4 fruit fly cellular contexts compared by ENCODE assay signal in the genomic region with DNA sequence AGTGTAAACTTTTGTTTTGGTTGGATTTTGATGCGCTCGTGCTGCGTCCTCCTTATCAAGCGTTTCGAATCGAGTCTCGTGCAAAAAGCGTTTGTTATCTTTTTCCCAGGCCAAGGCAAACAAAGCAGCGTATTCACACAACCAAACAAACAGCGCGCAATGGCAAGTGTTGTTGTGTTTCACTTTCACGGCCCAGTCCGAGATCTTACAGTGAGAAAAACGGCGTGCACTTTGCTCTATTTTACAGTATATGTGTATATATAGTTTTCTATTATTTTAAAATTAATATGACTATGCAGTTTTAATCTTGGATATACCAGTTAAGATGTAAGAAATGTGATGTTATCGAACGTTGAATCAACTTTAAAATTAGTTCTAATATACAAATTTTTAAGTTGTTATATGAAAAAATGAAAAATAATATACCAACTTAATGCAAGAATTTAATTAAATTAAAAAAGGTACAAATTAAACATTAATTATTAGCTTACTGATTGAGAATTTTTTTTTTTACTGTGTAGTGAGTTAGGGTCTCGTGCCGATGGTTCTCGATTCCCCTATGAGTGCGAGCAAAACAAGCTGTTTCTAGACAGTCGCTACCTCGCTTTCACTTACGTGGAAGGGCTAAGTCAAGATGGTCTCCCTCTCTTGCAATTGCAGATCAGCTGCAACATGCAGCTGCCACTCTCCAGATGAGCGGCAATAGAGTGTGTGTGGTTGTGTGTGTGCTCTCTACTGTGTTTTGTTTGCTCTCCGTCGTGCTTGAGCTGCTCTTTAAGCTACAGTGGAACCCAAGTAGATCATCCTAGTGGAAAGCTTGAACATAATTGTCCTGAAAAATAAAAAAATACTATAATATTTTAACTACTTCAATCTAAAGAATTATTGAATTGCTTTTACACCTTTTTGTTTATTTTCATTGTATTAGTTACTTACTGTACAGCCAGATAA.
TF ChIP-seq lines count a peak whose summit lies in the region.

No protein-coding gene starts in this region.

TF ChIP-seq in whole organism, embryonic, 481 proteins besides CTCF, POLR2A, EP300 and RAD21 (continued from another document and continues in another):
- TF ChIP-seq bcd (GFP tag; optimal IDR thresholded peaks at IDR 0.05; lab: Kevin White, UChicago) (peak; percentile 88), CG13775 (GFP tag; optimal IDR thresholded peaks at IDR 0.05; lab: Kevin White, UChicago) (peak; percentile 85), Mad (GFP tag; optimal IDR thresholded peaks at IDR 0.05; lab: Kevin White, UChicago) (no peak), CG7987 (GFP tag; optimal IDR thresholded peaks at IDR 0.05; lab: Kevin White, UChicago) (peak; percentile 34), CG34224 (GFP tag; IDR thresholded peaks at IDR 0.05; lab: Robert Waterston, UW; ENCODE audit: partially characterized antibody) (no peak), Antp (GFP tag; optimal IDR thresholded peaks at IDR 0.05; lab: Kevin White, UChicago) (no peak), CG2712 (tag; optimal IDR thresholded peaks at IDR 0.05; lab: Kevin White, UChicago) (peak; percentile 98), NK7.1 (GFP tag; optimal IDR thresholded peaks at IDR 0.05; lab: Kevin White, UChicago) (no peak), Jarid2 (GFP tag; optimal IDR thresholded peaks at IDR 0.05; lab: Kevin White, UChicago) (peak; percentile 67), Taf1 (GFP tag; IDR thresholded peaks at IDR 0.05; lab: Robert Waterston, UW) (no peak), usp (GFP tag; optimal IDR thresholded peaks at IDR 0.05; lab: Kevin White, UChicago) (no peak), slp2 (GFP tag; optimal IDR thresholded peaks at IDR 0.05; lab: Kevin White, UChicago) (no peak), CG2889 (GFP tag; IDR thresholded peaks at IDR 0.05; lab: Robert Waterston, UW) (peak; percentile 53; the same call in 1 of the 3 replicates), grau (tag; optimal IDR thresholded peaks at IDR 0.05; lab: Kevin White, UChicago) (peak; percentile 93), tll (GFP tag; optimal IDR thresholded peaks at IDR 0.05; lab: Kevin White, UChicago) (peak in 1 of 2 experiments; percentile 81), fd102C (GFP tag; optimal IDR thresholded peaks at IDR 0.05; lab: Kevin White, UChicago) (peak; percentile 29), CG10543 (GFP tag; optimal IDR thresholded peaks at IDR 0.05; lab: Kevin White, UChicago) (peak; percentile 72), CG11247 (GFP tag; IDR thresholded peaks at IDR 0.05; lab: Robert Waterston, UW) (peak; percentile 23), CG3726 (GFP tag; IDR thresholded peaks at IDR 0.05; lab: Robert Waterston, UW) (peak; percentile 52; the same call in 2 of the 3 replicates), Abd-B (GFP tag; optimal IDR thresholded peaks at IDR 0.05; lab: Kevin White, UChicago) (peak; percentile 92), Ptx1 (GFP tag; IDR thresholded peaks at IDR 0.05; lab: Robert Waterston, UW) (peak; percentile 89), nerfin-2 (GFP tag; IDR thresholded peaks at IDR 0.05; lab: Robert Waterston, UW; ENCODE audit: partially characterized antibody) (no peak), CG18476 (GFP tag; optimal IDR thresholded peaks at IDR 0.05; lab: Kevin White, UChicago) (peak; percentile 81), CG42726 (GFP tag; IDR thresholded peaks at IDR 0.05; lab: Robert Waterston, UW; ENCODE audit: partially characterized antibody) (no peak), lmd (GFP tag; IDR thresholded peaks at IDR 0.05; lab: Robert Waterston, UW) (peak; percentile 89), Trl (optimal IDR thresholded peaks at IDR 0.05; lab: Kevin White, UChicago) (peak in 1 of 2 experiments; percentile 74), Trl (GFP tag; optimal IDR thresholded peaks at IDR 0.05; lab: Kevin White, UChicago) (no peak), CG8924 (tag; optimal IDR thresholded peaks at IDR 0.05; lab: Kevin White, UChicago) (peak; percentile 94), Hr39 (optimal IDR thresholded peaks at IDR 0.05; lab: Kevin White, UChicago) (no peak)

TF ChIP-seq in whole organism, prepupa, 60 proteins besides CTCF, POLR2A, EP300 and RAD21 (continued from another document and continues in another):
- TF ChIP-seq fd59A (GFP tag; optimal IDR thresholded peaks at IDR 0.05; lab: Kevin White, UChicago) (peak; percentile 80), pdm3 (GFP tag; optimal IDR thresholded peaks at IDR 0.05; lab: Kevin White, UChicago) (peak; percentile 68), Gug (GFP tag; IDR thresholded peaks at IDR 0.05; lab: Robert Waterston, UW) (peak; percentile 74), eg (GFP tag; IDR thresholded peaks at IDR 0.05; lab: Robert Waterston, UW) (peak; percentile 75), dac (GFP tag; optimal IDR thresholded peaks at IDR 0.05; lab: Kevin White, UChicago) (peak; percentile 70), spab (GFP tag; optimal IDR thresholded peaks at IDR 0.05; lab: Kevin White, UChicago) (peak; percentile 92), Met (GFP tag; optimal IDR thresholded peaks at IDR 0.05; lab: Kevin White, UChicago) (peak; percentile 65), CG6854 (GFP tag; optimal IDR thresholded peaks at IDR 0.05; lab: Kevin White, UChicago) (peak; percentile 54), CG3032 (tag; optimal IDR thresholded peaks at IDR 0.05; lab: Kevin White, UChicago) (peak; percentile 94), fkh (GFP tag; optimal IDR thresholded peaks at IDR 0.05; lab: Kevin White, UChicago) (peak; percentile 73), CG1621 (tag; optimal IDR thresholded peaks at IDR 0.05; lab: Kevin White, UChicago) (peak; percentile 65), cyc (GFP tag; optimal IDR thresholded peaks at IDR 0.05; lab: Kevin White, UChicago) (peak; percentile 74), acj6 (GFP tag; optimal IDR thresholded peaks at IDR 0.05; lab: Kevin White, UChicago) (peak; percentile 90), CG7368 (GFP tag; optimal IDR thresholded peaks at IDR 0.05; lab: Kevin White, UChicago) (peak; percentile 78), svp (GFP tag; lab: Kevin White, UChicago) (peak; percentile 85), esn (GFP tag; optimal IDR thresholded peaks at IDR 0.05; lab: Kevin White, UChicago) (peak; percentile 86), Ets96B (tag; optimal IDR thresholded peaks at IDR 0.05; lab: Kevin White, UChicago) (peak; percentile 95), CG9139 (GFP tag; optimal IDR thresholded peaks at IDR 0.05; lab: Kevin White, UChicago) (peak; percentile 88), CG31627 (GFP tag; optimal IDR thresholded peaks at IDR 0.05; lab: Kevin White, UChicago) (peak; percentile 42), CG16779 (tag; optimal IDR thresholded peaks at IDR 0.05; lab: Kevin White, UChicago) (peak; percentile 89), net (GFP tag; optimal IDR thresholded peaks at IDR 0.05; lab: Kevin White, UChicago) (peak; percentile 81), CG15336 (GFP tag; IDR thresholded peaks at IDR 0.05; lab: Robert Waterston, UW) (peak; percentile 95), Sox14 (GFP tag; optimal IDR thresholded peaks at IDR 0.05; lab: Kevin White, UChicago) (peak; percentile 78), CG10669 (GFP tag; optimal IDR thresholded peaks at IDR 0.05; lab: Kevin White, UChicago) (peak; percentile 85), salr (GFP tag; optimal IDR thresholded peaks at IDR 0.05; lab: Kevin White, UChicago) (peak; percentile 35 to 91), CG8319 (GFP tag; optimal IDR thresholded peaks at IDR 0.05; lab: Kevin White, UChicago) (peak; percentile 59), Blimp-1 (GFP tag; optimal IDR thresholded peaks at IDR 0.05; lab: Kevin White, UChicago) (peak; percentile 90), topi (GFP tag; optimal IDR thresholded peaks at IDR 0.05; lab: Kevin White, UChicago) (peak; percentile 77), Lpt (GFP tag; optimal IDR thresholded peaks at IDR 0.05; lab: Kevin White, UChicago) (peak; percentile 91), Ets21C (GFP tag; optimal IDR thresholded peaks at IDR 0.05; lab: Kevin White, UChicago) (peak; percentile 31), CG8632 (GFP tag; optimal IDR thresholded peaks at IDR 0.05; lab: Kevin White, UChicago) (peak; percentile 92)

TF ChIP-seq in whole organism, pupa, 21 proteins besides CTCF, POLR2A, EP300 and RAD21 (continued from another document):
- TF ChIP-seq CG8159 (tag; optimal IDR thresholded peaks at IDR 0.05; lab: Kevin White, UChicago) (peak; percentile 98), Ets98B (GFP tag; IDR thresholded peaks at IDR 0.05; lab: Robert Waterston, UW) (peak; percentile 74), gl (tag; optimal IDR thresholded peaks at IDR 0.05; lab: Kevin White, UChicago) (peak; percentile 60), Snoo (tag; optimal IDR thresholded peaks at IDR 0.05; lab: Kevin White, UChicago) (peak; percentile 74)
TF ChIP-seq in whole organism, pupa: peak in this region for 21.

TF ChIP-seq in whole organism, wandering third instar larva, 38 proteins besides CTCF, POLR2A, EP300 and RAD21 (continued from another document):
- TF ChIP-seq lola (GFP tag; optimal IDR thresholded peaks at IDR 0.05; lab: Kevin White, UChicago) (no peak), sv (GFP tag; optimal IDR thresholded peaks at IDR 0.05; lab: Kevin White, UChicago) (peak; percentile 53), ey (GFP tag; optimal IDR thresholded peaks at IDR 0.05; lab: Kevin White, UChicago) (peak; percentile 44), Rel (GFP tag; optimal IDR thresholded peaks at IDR 0.05; lab: Kevin White, UChicago) (no peak), Rel (tag; optimal IDR thresholded peaks at IDR 0.05; lab: Kevin White, UChicago) (peak; percentile 19), pan (optimal IDR thresholded peaks at IDR 0.05; lab: Kevin White, UChicago) (no peak), woc (GFP tag; optimal IDR thresholded peaks at IDR 0.05; lab: Kevin White, UChicago) (peak; percentile 44), psq (GFP tag; optimal IDR thresholded peaks at IDR 0.05; lab: Kevin White, UChicago) (peak; percentile 82), dmrt93B (GFP tag; optimal IDR thresholded peaks at IDR 0.05; lab: Kevin White, UChicago) (peak; percentile 69), dl (GFP tag; optimal IDR thresholded peaks at IDR 0.05; lab: Kevin White, UChicago; ENCODE audit: insufficient read depth in 1 of 2, partially characterized antibody in 2 of 2) (peak; percentile 51 to 74), Dfd (GFP tag; optimal IDR thresholded peaks at IDR 0.05; lab: Kevin White, UChicago) (no peak), Abd-B (GFP tag; optimal IDR thresholded peaks at IDR 0.05; lab: Kevin White, UChicago) (no peak), Hnf4 (GFP tag; optimal IDR thresholded peaks at IDR 0.05; lab: Kevin White, UChicago) (peak; percentile 54), Hr78 (GFP tag; optimal IDR thresholded peaks at IDR 0.05; lab: Kevin White, UChicago) (no peak), Hr83 (GFP tag; optimal IDR thresholded peaks at IDR 0.05; lab: Kevin White, UChicago; ENCODE audit: poor library complexity, severe bottlenecking) (peak; percentile 8), OdsH (GFP tag; optimal IDR thresholded peaks at IDR 0.05; lab: Kevin White, UChicago) (peak; percentile 91), Vsx2 (GFP tag; optimal IDR thresholded peaks at IDR 0.05; lab: Kevin White, UChicago; ENCODE audit: partially characterized antibody) (no peak), N (GFP tag; optimal IDR thresholded peaks at IDR 0.05; lab: Kevin White, UChicago) (no peak), Myc (optimal IDR thresholded peaks at IDR 0.05; lab: Kevin White, UChicago) (no peak), usp (GFP tag; optimal IDR thresholded peaks at IDR 0.05; lab: Kevin White, UChicago) (no peak)
